Worm (Caenorhabditis elegans) whole organism, dauer: ENCODE results near the gene C17B7.9.

Experiments
- unc-62 ChIP-seq: sonication (generic microtip); optimal IDR thresholded peaks from 2 replicates; lab custom pipeline; 2017; ENCODE audit warnings: missing biosample characterization, missing genetic modification reagents, missing genetic modification characterization

The C17B7.9 gene

ce11 chrV:3339009-3339408 is 7.1 kb upstream of the C17B7.9 start, which contains the start of gene C17B7.4:
C17B7.4 (plus strand) TSS chrV:3339309.
- TF ChIP-seq unc-62 (GFP tag; lab: Kevin White, UChicago), result no peak

- TF ChIP-seq unc-62 (GFP tag; lab: Kevin White, UChicago), result no peak
Observed at ce11 chrV:3333334-3333733, 1.4 kb upstream of the C17B7.9 start, which contains the start of gene C17B7.5. C17B7.5 (plus strand) TSS chrV:3333634.

ce11 chrV:3324178-3324577 is 7.7 kb downstream of the C17B7.9 start, which contains the start of gene C17B7.8:
C17B7.8 (minus strand) TSS chrV:3324278.
- TF ChIP-seq unc-62 (GFP tag; lab: Kevin White, UChicago), result no peak

ce11 chrV:3320432-3320831 is 11.5 kb downstream of the C17B7.9 start, which contains the start of gene C17B7.14:
C17B7.14 (minus strand) TSS chrV:3320532.
- TF ChIP-seq unc-62 (GFP tag; lab: Kevin White, UChicago), result no peak

- no peak for TF ChIP-seq unc-62 (GFP tag; lab: Kevin White, UChicago)
Observed at ce11 chrV:3320005-3320404, 11.9 kb downstream of the C17B7.9 start, which contains the start of gene F35F10.14. F35F10.14 (minus strand) TSS chrV:3320105.

- no peak for TF ChIP-seq unc-62 (GFP tag; lab: Kevin White, UChicago)
Observed at ce11 chrV:3318975-3319374, 12.9 kb downstream of the C17B7.9 start, which contains the start of gene F35F10.13. F35F10.13 (minus strand) TSS chrV:3319075.

ce11 chrV:3316108-3316507 is 15.8 kb downstream of the C17B7.9 start, which contains the start of gene F35F10.1:
F35F10.1 (plus strand) TSS chrV:3316307.
- no peak for TF ChIP-seq unc-62 (GFP tag; lab: Kevin White, UChicago)

ce11 chrV:3315308-3315707 is 16.6 kb downstream of the C17B7.9 start, which contains the start of gene arrd-19:
arrd-19 (minus strand) TSS chrV:3315516.
- TF ChIP-seq unc-62 (GFP tag; lab: Kevin White, UChicago), result no peak

- no peak for TF ChIP-seq unc-62 (GFP tag; lab: Kevin White, UChicago)
Observed at ce11 chrV:3312067-3312666, 19.8 kb downstream of the C17B7.9 start, which contains the start of gene arrd-18. arrd-18 (minus strand) TSS chrV:3312117.

- no peak for TF ChIP-seq unc-62 (GFP tag; lab: Kevin White, UChicago)
Observed at ce11 chrV:3308169-3308568, 23.8 kb downstream of the C17B7.9 start, which contains the start of gene srbc-3. srbc-3 (plus strand) TSS chrV:3308469.

ce11 chrV:3301898-3302297 is 30.0 kb downstream of the C17B7.9 start, which contains the start of gene srbc-1:
srbc-1 (minus strand) TSS chrV:3301998.
- no peak for TF ChIP-seq unc-62 (GFP tag; lab: Kevin White, UChicago)

- no peak for TF ChIP-seq unc-62 (GFP tag; lab: Kevin White, UChicago)
Observed at ce11 chrV:3299437-3299836, 32.5 kb downstream of the C17B7.9 start.

- TF ChIP-seq unc-62 (GFP tag; lab: Kevin White, UChicago), result no peak
Observed at ce11 chrV:3297764-3298163, 34.2 kb downstream of the C17B7.9 start, which contains the start of gene srx-122. srx-122 (minus strand) TSS chrV:3297864.

ce11 chrV:3295368-3295767 is 36.6 kb downstream of the C17B7.9 start:
- TF ChIP-seq unc-62 (GFP tag; lab: Kevin White, UChicago), result no peak

ce11 chrV:3289267-3289666 is 42.7 kb downstream of the C17B7.9 start, which contains the start of gene F35F10.6:
F35F10.6 (minus strand) TSS chrV:3289367.
- TF ChIP-seq unc-62 (GFP tag; lab: Kevin White, UChicago), result no peak

ce11 chrV:3288134-3288533 is 43.8 kb downstream of the C17B7.9 start:
- no peak for TF ChIP-seq unc-62 (GFP tag; lab: Kevin White, UChicago)

ce11 chrV:3287330-3287729 is 44.6 kb downstream of the C17B7.9 start, which contains the start of gene F35F10.7:
F35F10.7 (minus strand) TSS chrV:3287430.
- no peak for TF ChIP-seq unc-62 (GFP tag; lab: Kevin White, UChicago)
